Worm (Caenorhabditis elegans) whole organism, L3 larva: ENCODE measurements around the gene clh-1.

ENCODE experiments used
- ceh-16 ChIP-seq: sonication (generic microtip); optimal IDR thresholded peaks from 2 replicates; lab custom pipeline; 2017; ENCODE audit warnings: missing biosample characterization, missing genetic modification characterization
- egl-27 ChIP-seq: sonication (generic microtip); optimal IDR thresholded peaks from 4 replicates; lab custom pipeline; 2017; ENCODE audit warnings: missing biosample characterization, missing genetic modification reagents, missing genetic modification characterization
- elt-1 ChIP-seq: fragments of 150-350 bp; optimal IDR thresholded peaks from 2 replicates; lab custom pipeline; 2014; ENCODE audit warnings: missing biosample characterization, missing genetic modification characterization
- nhr-11 ChIP-seq: fragments of 150-350 bp; optimal IDR thresholded peaks from 2 replicates; lab custom pipeline; 2014; ENCODE audit warnings: missing biosample characterization, missing genetic modification characterization
- pha-4 ChIP-seq: fragments of 150-350 bp; optimal IDR thresholded peaks from 2 replicates; lab custom pipeline; 2014; ENCODE audit warnings: missing biosample characterization, missing genetic modification reagents, missing genetic modification characterization
- pqm-1 ChIP-seq: fragments of 150-350 bp; optimal IDR thresholded peaks from 2 replicates; lab custom pipeline; 2017; ENCODE audit warnings: missing biosample characterization, missing genetic modification characterization, inconsistent platforms
- snpc-4 ChIP-seq: fragments of 150-350 bp; optimal IDR thresholded peaks from 2 replicates; lab custom pipeline; 2014; ENCODE audit warnings: missing biosample characterization, missing genetic modification characterization
- zag-1 ChIP-seq: fragments of 150-350 bp; optimal IDR thresholded peaks from 2 replicates; lab custom pipeline; 2014; ENCODE audit warnings: missing biosample characterization, missing genetic modification characterization
- ztf-11 ChIP-seq: fragments of 150-350 bp; optimal IDR thresholded peaks from 2 replicates; lab custom pipeline; 2014; ENCODE audit warnings: missing biosample characterization, missing genetic modification characterization

ce11 chrII:11819824-11820223 is 36.4 kb downstream of the clh-1 start, which contains the start of gene Y6D1A.2:
- TF ChIP-seq snpc-4 (tag; lab: Kevin White, UChicago) (no peak), pqm-1 (tag; lab: Kevin White, UChicago) (no peak), zag-1 (no peak), nhr-11 (tag; lab: Kevin White, UChicago) (no peak), ceh-16 (no peak), pha-4 (no peak), egl-27 (tag; lab: Kevin White, UChicago) (no peak), elt-1 (tag; lab: Kevin White, UChicago) (no peak), ztf-11 (no peak)
